Worm (Caenorhabditis elegans) whole organism, L4 larva: ENCODE data around the gene mrck-1.

Source experiments
- F10B5.3 ChIP-seq: sonication (generic microtip); optimal IDR thresholded peaks from 2 replicates; lab custom pipeline; 2016; ENCODE audit warnings: mild to moderate bottlenecking, missing genetic modification characterization, missing compliant biosample characterization
- F44E2.7 ChIP-seq: fragments of 200-800 bp; sonication (Bioruptor generic); IDR thresholded peaks from 2 replicates; pipeline ENCODE4 v2.1.2; 2022; ENCODE audit warnings: missing genetic modification characterization, missing compliant biosample characterization
- F49E8.2 ChIP-seq: sonication (generic microtip); optimal IDR thresholded peaks from 2 replicates; lab custom pipeline; 2016; ENCODE audit warnings: missing compliant biosample characterization, mild to moderate bottlenecking, missing genetic modification characterization, borderline replicate concordance
- R02D3.7 ChIP-seq: fragments of 150-350 bp; sonication (generic microtip); optimal IDR thresholded peaks from 3 replicates; lab custom pipeline; 2014; ENCODE audit warnings: missing biosample characterization, missing genetic modification characterization
- T20F7.1 ChIP-seq: fragments of 200-800 bp; sonication (Bioruptor generic); optimal IDR thresholded peaks from 2 replicates; lab custom pipeline; 2018; ENCODE audit warnings: mild to moderate bottlenecking, missing genetic modification characterization, missing compliant biosample characterization
- T26A8.4 ChIP-seq: fragments of 200-800 bp; sonication (Bioruptor generic); IDR thresholded peaks from 2 replicates; pipeline ENCODE4 v1.3.6; 2022; ENCODE audit warnings: missing genetic modification characterization, missing compliant biosample characterization
- Y105C5A.15 ChIP-seq: fragments of 200-800 bp; sonication (Bioruptor generic); IDR thresholded peaks from 2 replicates; pipeline ENCODE4 v1.3.6; 2022; ENCODE audit warnings: missing genetic modification characterization, missing compliant biosample characterization
- Y48G9A.11 ChIP-seq: fragments of 200-800 bp; sonication (Bioruptor generic); IDR thresholded peaks from 2 replicates; pipeline ENCODE4 v1.3.6; 2022; ENCODE audit warnings: missing genetic modification reagents, missing genetic modification characterization, missing compliant biosample characterization
- ama-1 ChIP-seq: fragments of 150-350 bp; optimal IDR thresholded peaks from 2 replicates; lab custom pipeline; 2014; ENCODE audit warnings: inconsistent platforms, mixed read lengths
- attf-4 ChIP-seq: sonication (generic microtip); optimal IDR thresholded peaks from 3 replicates; lab custom pipeline; 2017; ENCODE audit warnings: missing biosample characterization, missing genetic modification characterization
- ceh-32 ChIP-seq: sonication (generic microtip); optimal IDR thresholded peaks from 2 replicates; lab custom pipeline; 2016; ENCODE audit warnings: mild to moderate bottlenecking, missing genetic modification characterization, missing compliant biosample characterization; ENCODE audit not compliant: poor library complexity
- ceh-44 ChIP-seq: fragments of 200-800 bp; sonication (Bioruptor generic); IDR thresholded peaks from 2 replicates; pipeline ENCODE4 v1.3.6; 2022; ENCODE audit warnings: missing genetic modification reagents, missing genetic modification characterization, missing compliant biosample characterization
- ctbp-1 ChIP-seq: fragments of 200-800 bp; sonication (Bioruptor generic); IDR thresholded peaks from 2 replicates; pipeline ENCODE4 v1.3.6; 2022; ENCODE audit warnings: missing genetic modification reagents, missing genetic modification characterization, missing compliant biosample characterization
- daf-12 ChIP-seq: fragments of 150-350 bp; optimal IDR thresholded peaks from 2 replicates; lab custom pipeline; 2014; ENCODE audit warnings: missing biosample characterization, missing genetic modification reagents, missing genetic modification characterization
- daf-16 ChIP-seq, 3 experiments: sonication (generic microtip); optimal IDR thresholded peaks; 2 replicates each; lab custom pipeline; 2016 to 2017; ENCODE audit warnings: missing genetic modification characterization in 3 of 3, missing genetic modification reagents in 3 of 3, mild to moderate bottlenecking in 2 of 3, missing compliant biosample characterization in 2 of 3, missing biosample characterization in 1 of 3, moderate library complexity in 1 of 3
- daf-19 ChIP-seq: fragments of 200-800 bp; sonication (Bioruptor generic); conservative IDR thresholded peaks from 2 replicates; pipeline ENCODE4 v1.3.6; 2022; ENCODE audit warnings: missing genetic modification characterization, missing compliant biosample characterization
- dmd-8 ChIP-seq: fragments of 200-800 bp; sonication (Bioruptor generic); IDR thresholded peaks from 2 replicates; pipeline ENCODE4 v1.3.6; 2022; ENCODE audit warnings: missing genetic modification characterization, missing compliant biosample characterization
- egl-27 ChIP-seq: sonication (generic microtip); optimal IDR thresholded peaks from 3 replicates; lab custom pipeline; 2017; ENCODE audit warnings: missing biosample characterization, missing genetic modification reagents, missing genetic modification characterization
- egl-43 ChIP-seq: fragments of 200-800 bp; sonication (Bioruptor generic); IDR thresholded peaks from 2 replicates; pipeline ENCODE4 v1.3.6; 2022; ENCODE audit warnings: missing genetic modification reagents, missing genetic modification characterization, missing compliant biosample characterization
- fos-1 ChIP-seq: fragments of 150-350 bp; optimal IDR thresholded peaks from 2 replicates; lab custom pipeline; 2014; ENCODE audit warnings: missing biosample characterization, missing genetic modification characterization
- gei-8 ChIP-seq: fragments of 200-800 bp; sonication (Bioruptor generic); optimal IDR thresholded peaks from 2 replicates; lab custom pipeline; 2018; ENCODE audit warnings: mild to moderate bottlenecking, missing genetic modification characterization, missing compliant biosample characterization
- jun-1 ChIP-seq: fragments of 150-350 bp; optimal IDR thresholded peaks from 2 replicates; lab custom pipeline; 2014; ENCODE audit warnings: missing biosample characterization, missing genetic modification reagents, missing genetic modification characterization
- lim-7 ChIP-seq: fragments of 200-800 bp; sonication (Bioruptor generic); IDR thresholded peaks from 2 replicates; pipeline ENCODE4 v1.3.6; 2022; ENCODE audit warnings: missing genetic modification characterization, missing compliant biosample characterization
- lin-1 ChIP-seq: fragments of 200-800 bp; sonication (Bioruptor generic); IDR thresholded peaks from 2 replicates; pipeline ENCODE4 v1.3.6; 2022; ENCODE audit warnings: missing genetic modification reagents, missing genetic modification characterization, missing compliant biosample characterization
- lin-13 ChIP-seq: fragments of 150-350 bp; optimal IDR thresholded peaks from 2 replicates; lab custom pipeline; 2014; ENCODE audit warnings: missing biosample characterization, missing genetic modification reagents, missing genetic modification characterization
- lin-15B ChIP-seq: fragments of 150-350 bp; sonication (generic microtip); optimal IDR thresholded peaks from 3 replicates; lab custom pipeline; 2014; ENCODE audit warnings: missing biosample characterization, missing genetic modification characterization
- lir-3 ChIP-seq: sonication (generic microtip); optimal IDR thresholded peaks from 2 replicates; lab custom pipeline; 2016; ENCODE audit warnings: mild to moderate bottlenecking, missing genetic modification characterization, missing compliant biosample characterization
- madf-5 ChIP-seq, 2 experiments: fragments of 200-800 bp; sonication (Bioruptor generic); IDR thresholded peaks; 2 replicates each; pipeline ENCODE4 v1.3.6; 2022; ENCODE audit warnings: missing compliant biosample characterization in 2 of 2, missing genetic modification characterization in 2 of 2
- mdt-29 ChIP-seq: fragments of 200-800 bp; sonication (Bioruptor generic); IDR thresholded peaks from 2 replicates; pipeline ENCODE4 v1.3.6; 2022; ENCODE audit warnings: missing genetic modification reagents, missing genetic modification characterization, missing compliant biosample characterization
- mep-1 ChIP-seq: fragments of 150-350 bp; sonication (generic microtip); optimal IDR thresholded peaks from 3 replicates; lab custom pipeline; 2014; ENCODE audit warnings: missing biosample characterization, missing genetic modification characterization
- mes-2 ChIP-seq: sonication (generic microtip); optimal IDR thresholded peaks from 2 replicates; lab custom pipeline; 2016; ENCODE audit warnings: missing genotype, mild to moderate bottlenecking, missing genetic modification characterization, missing compliant biosample characterization; ENCODE audit not compliant: poor library complexity, severe bottlenecking
- mxl-3 ChIP-seq: fragments of 200-800 bp; sonication (Bioruptor generic); optimal IDR thresholded peaks from 2 replicates; lab custom pipeline; 2018; ENCODE audit warnings: mild to moderate bottlenecking, missing genetic modification characterization, missing compliant biosample characterization
- nhr-102 ChIP-seq: sonication (generic microtip); optimal IDR thresholded peaks from 2 replicates; lab custom pipeline; 2016; ENCODE audit warnings: mild to moderate bottlenecking, missing genetic modification characterization, moderate library complexity, missing compliant biosample characterization
- nhr-11 ChIP-seq: fragments of 150-350 bp; optimal IDR thresholded peaks from 2 replicates; lab custom pipeline; 2014; ENCODE audit warnings: missing biosample characterization, missing genetic modification characterization
- nhr-48 ChIP-seq: sonication (generic microtip); optimal IDR thresholded peaks from 2 replicates; lab custom pipeline; 2016; ENCODE audit warnings: mild to moderate bottlenecking, missing genetic modification characterization, missing compliant biosample characterization
- nhr-6 ChIP-seq: fragments of 150-350 bp; optimal IDR thresholded peaks from 2 replicates; lab custom pipeline; 2014; ENCODE audit warnings: missing biosample characterization, missing genetic modification characterization
- nhr-76 ChIP-seq: fragments of 150-350 bp; optimal IDR thresholded peaks from 2 replicates; lab custom pipeline; 2014; ENCODE audit warnings: missing biosample characterization, missing genetic modification characterization
- pha-4 ChIP-seq, 2 experiments: fragments of 150-350 bp in 1 of 2; fragments of 200-800 bp in 1 of 2; sonication (Bioruptor generic) in 1 of 2; IDR thresholded peaks in 1 of 2; optimal IDR thresholded peaks in 1 of 2; 2 replicates each; pipeline versions ENCODE4 v1.3.6 to Lab custom; 2014 to 2022; ENCODE audit warnings: missing genetic modification characterization in 2 of 2, missing genetic modification reagents in 2 of 2, missing biosample characterization in 1 of 2, missing compliant biosample characterization in 1 of 2
- pqm-1 ChIP-seq: sonication (generic microtip); optimal IDR thresholded peaks from 2 replicates; lab custom pipeline; 2017; ENCODE audit warnings: missing biosample characterization, missing genetic modification characterization
- rbr-2 ChIP-seq: sonication (generic microtip); optimal IDR thresholded peaks from 2 replicates; lab custom pipeline; 2016; ENCODE audit warnings: missing genotype, missing genetic modification characterization, missing compliant biosample characterization
- spr-3 ChIP-seq: fragments of 200-800 bp; sonication (Bioruptor generic); optimal IDR thresholded peaks from 2 replicates; lab custom pipeline; 2018; ENCODE audit warnings: mild to moderate bottlenecking, missing genetic modification characterization, missing compliant biosample characterization
- tag-97 ChIP-seq: fragments of 200-800 bp; sonication (Bioruptor generic); IDR thresholded peaks from 2 replicates; pipeline ENCODE4 v1.3.6; 2022; ENCODE audit warnings: missing genetic modification characterization, missing compliant biosample characterization
- tra-1 ChIP-seq: fragments of 200-800 bp; sonication (Bioruptor generic); IDR thresholded peaks from 2 replicates; pipeline ENCODE4 v1.3.6; 2022; ENCODE audit warnings: missing genetic modification reagents, missing genetic modification characterization, missing compliant biosample characterization
- unc-39 ChIP-seq: sonication (generic microtip); optimal IDR thresholded peaks from 2 replicates; lab custom pipeline; 2017; ENCODE audit warnings: missing biosample characterization, missing genetic modification characterization
- vab-7 ChIP-seq: fragments of 200-800 bp; sonication (Bioruptor generic); IDR thresholded peaks from 2 replicates; pipeline ENCODE4 v1.3.6; 2022; ENCODE audit warnings: missing genetic modification reagents, missing genetic modification characterization, missing compliant biosample characterization
- zag-1 ChIP-seq: fragments of 150-350 bp; optimal IDR thresholded peaks from 2 replicates; lab custom pipeline; 2014; ENCODE audit warnings: missing biosample characterization, missing genetic modification characterization
- zfp-2 ChIP-seq: sonication (generic microtip); optimal IDR thresholded peaks from 2 replicates; lab custom pipeline; 2016; ENCODE audit warnings: mild to moderate bottlenecking, missing genetic modification characterization, missing compliant biosample characterization
- zfp-3 ChIP-seq: fragments of 200-800 bp; sonication (Bioruptor generic); conservative IDR thresholded peaks from 2 replicates; pipeline ENCODE4 v1.3.6; 2022; ENCODE audit warnings: missing genetic modification reagents, missing genetic modification characterization, missing compliant biosample characterization
- zip-11 ChIP-seq: fragments of 200-800 bp; sonication (Bioruptor generic); IDR thresholded peaks from 2 replicates; pipeline ENCODE4 v1.3.6; 2022; ENCODE audit warnings: missing genetic modification characterization, missing compliant biosample characterization

The mrck-1 gene

ce11 chrV:6243260-6243659 is 23.8 kb downstream of the mrck-1 start (continued):
- TF ChIP-seq nhr-102 (tag; lab: Kevin White, UChicago) (peak; percentile 25), unc-39 (tag; lab: Kevin White, UChicago) (no peak), tra-1 (GFP tag; lab: Robert Waterston, UW) (peak; percentile 66; the same call in 1 of the 2 replicates), F49E8.2 (no peak), mxl-3 (GFP tag; lab: Kevin White, UChicago) (peak; percentile 86), ama-1 (lab: Kevin White, UChicago) (no peak), daf-16 (GFP tag; optimal IDR thresholded peaks at IDR 0.05; lab: Kevin White, UChicago) (peak in 1 of 2 experiments; percentile 37), daf-16 (tag; optimal IDR thresholded peaks at IDR 0.05; lab: Kevin White, UChicago) (peak; percentile 89), lin-13 (GFP tag; lab: Kevin White, UChicago) (no peak), vab-7 (GFP tag; lab: Robert Waterston, UW) (no peak), T26A8.4 (GFP tag; lab: Robert Waterston, UW) (no peak), egl-27 (tag; lab: Kevin White, UChicago) (no peak), ceh-32 (tag; lab: Kevin White, UChicago) (no peak), F44E2.7 (no peak), mes-2 (tag; lab: Kevin White, UChicago) (peak; percentile 42), tag-97 (GFP tag; lab: Robert Waterston, UW) (no peak), mep-1 (tag; lab: Kevin White, UChicago) (peak; percentile 19), nhr-48 (tag; lab: Kevin White, UChicago) (peak; percentile 98), ctbp-1 (GFP tag; lab: Robert Waterston, UW) (no peak), egl-43 (GFP tag; lab: Robert Waterston, UW) (no peak), zag-1 (tag; lab: Kevin White, UChicago) (no peak), daf-12 (tag; lab: Kevin White, UChicago) (no peak), daf-19 (GFP tag; lab: Robert Waterston, UW) (no peak), zfp-2 (tag; lab: Kevin White, UChicago) (no peak), lin-1 (GFP tag; lab: Robert Waterston, UW) (peak; percentile 85), gei-8 (no peak), fos-1 (no peak)

- TF ChIP-seq lin-15B (tag; lab: Kevin White, UChicago) (no peak), F10B5.3 (tag; lab: Kevin White, UChicago) (no peak), Y48G9A.11 (no peak), Y105C5A.15 (GFP tag; lab: Robert Waterston, UW) (no peak), fos-1 (no peak), pha-4 (GFP tag; IDR thresholded peaks at IDR 0.05; lab: Robert Waterston, UW) (peak; percentile 63; the same call in 1 of the 2 replicates), pha-4 (tag; optimal IDR thresholded peaks at IDR 0.05; lab: Kevin White, UChicago) (peak; percentile 78), ceh-44 (GFP tag; lab: Robert Waterston, UW) (no peak), ceh-32 (tag; lab: Kevin White, UChicago) (no peak), spr-3 (no peak), nhr-102 (tag; lab: Kevin White, UChicago) (peak; percentile 28), mdt-29 (GFP tag; lab: Robert Waterston, UW) (no peak), rbr-2 (no peak), lim-7 (GFP tag; lab: Robert Waterston, UW) (no peak), unc-39 (tag; lab: Kevin White, UChicago) (no peak), attf-4 (tag; lab: Kevin White, UChicago) (no peak), T20F7.1 (GFP tag; lab: Kevin White, UChicago) (no peak), zfp-3 (GFP tag; lab: Robert Waterston, UW) (no peak), nhr-6 (tag; lab: Kevin White, UChicago) (no peak), jun-1 (tag; lab: Kevin White, UChicago) (no peak), lir-3 (tag; lab: Kevin White, UChicago) (no peak), mep-1 (tag; lab: Kevin White, UChicago) (peak; percentile 26), lin-1 (GFP tag; lab: Robert Waterston, UW) (no peak), zip-11 (GFP tag; lab: Robert Waterston, UW) (no peak), pqm-1 (no peak), dmd-8 (GFP tag; lab: Robert Waterston, UW) (no peak), egl-43 (GFP tag; lab: Robert Waterston, UW) (no peak), daf-16 (GFP tag; optimal IDR thresholded peaks at IDR 0.05; lab: Kevin White, UChicago) (no peak), daf-16 (tag; optimal IDR thresholded peaks at IDR 0.05; lab: Kevin White, UChicago) (peak; percentile 88), R02D3.7 (no peak), nhr-76 (tag; lab: Kevin White, UChicago) (no peak), madf-5 (GFP tag; IDR thresholded peaks at IDR 0.05; lab: Robert Waterston, UW) (no peak), nhr-11 (no peak)
These were observed 26.4 kb downstream of the mrck-1 start for ce11 chrV:6240735-6241134.
